Worm (Caenorhabditis elegans): Measurements from ENCODE around the gene tdo-2.

- TF ChIP-seq W03F9.2 (tag; optimal IDR thresholded peaks at IDR 0.05) (no peak), him-1 (tag; optimal IDR thresholded peaks at IDR 0.05) (no peak), dao-5 (tag; optimal IDR thresholded peaks at IDR 0.05) (no peak)
Observed at ce11 chrIII:5875705-5876104, 44.0 kb downstream of the tdo-2 start.

Measured in whole organism, L4/young adult.